Fruit fly (Drosophila melanogaster) whole organism, embryonic: Measurements from ENCODE around the gene Ant2.

Experiments
- B-H1 ChIP-seq: fragments of 200-800 bp; sonication (Bioruptor generic); IDR thresholded peaks from 3 replicates; pipeline ENCODE4 v1.3.6; 2022; ENCODE audit warnings: missing biosample characterization, missing genetic modification characterization
- CG10462 ChIP-seq: fragments of 200-800 bp; sonication (Bioruptor generic); optimal IDR thresholded peaks from 2 replicates; lab custom pipeline; 2016; ENCODE audit warnings: missing biosample characterization, missing genetic modification characterization
- CG10654 ChIP-seq: fragments of 200-800 bp; sonication (Bioruptor generic); optimal IDR thresholded peaks from 2 replicates; lab custom pipeline; 2016; ENCODE audit warnings: missing biosample characterization, missing genetic modification characterization
- CG12942 ChIP-seq: fragments of 200-800 bp; sonication (Bioruptor generic); optimal IDR thresholded peaks from 3 replicates; lab custom pipeline; 2016; ENCODE audit warnings: missing biosample characterization, missing genetic modification characterization
- CG14050 ChIP-seq: fragments of 200-800 bp; sonication (Bioruptor generic); IDR thresholded peaks from 3 replicates; pipeline ENCODE4 v1.3.6; 2022; ENCODE audit warnings: missing biosample characterization, missing genetic modification characterization
- CG15601 ChIP-seq: fragments of 200-800 bp; sonication (Bioruptor generic); optimal IDR thresholded peaks from 3 replicates; lab custom pipeline; 2019; ENCODE audit warnings: missing biosample characterization, mild to moderate bottlenecking, missing genetic modification characterization, moderate library complexity
- CG17328 ChIP-seq: fragments of 200-800 bp; sonication (Bioruptor generic); IDR thresholded peaks from 2 replicates; pipeline ENCODE4 v1.3.6; 2022; ENCODE audit warnings: missing biosample characterization, missing genetic modification characterization
- CG17802 ChIP-seq: fragments of 200-800 bp; sonication (Bioruptor generic); optimal IDR thresholded peaks from 2 replicates; lab custom pipeline; 2018; ENCODE audit warnings: missing biosample characterization, mild to moderate bottlenecking, missing genetic modification characterization, moderate library complexity
- CG17912 ChIP-seq: fragments of 200-800 bp; sonication (Bioruptor generic); optimal IDR thresholded peaks from 2 replicates; lab custom pipeline; 2018; ENCODE audit warnings: missing biosample characterization, mild to moderate bottlenecking, missing genetic modification characterization
- CG18619 ChIP-seq: fragments of 200-800 bp; sonication (Bioruptor generic); optimal IDR thresholded peaks from 3 replicates; lab custom pipeline; 2017; ENCODE audit warnings: missing biosample characterization, mild to moderate bottlenecking, missing genetic modification characterization
- CG31365 ChIP-seq: fragments of 200-800 bp; sonication (Bioruptor generic); optimal IDR thresholded peaks from 2 replicates; lab custom pipeline; 2018; ENCODE audit warnings: missing biosample characterization, mild to moderate bottlenecking, missing genetic modification characterization
- CG4820 ChIP-seq: fragments of 200-800 bp; sonication (Bioruptor generic); optimal IDR thresholded peaks from 3 replicates; lab custom pipeline; 2016; ENCODE audit warnings: missing biosample characterization, missing genetic modification characterization
- CG4854 ChIP-seq: fragments of 200-800 bp; sonication (Bioruptor generic); optimal IDR thresholded peaks from 2 replicates; lab custom pipeline; 2016; ENCODE audit warnings: missing biosample characterization, missing genetic modification characterization, inconsistent platforms
- CG6175 ChIP-seq: fragments of 200-800 bp; sonication (Bioruptor generic); IDR thresholded peaks from 3 replicates; pipeline ENCODE4 v1.3.6; 2022; ENCODE audit warnings: missing biosample characterization, missing genetic modification characterization
- CG6813 ChIP-seq: fragments of 200-800 bp; sonication (Bioruptor generic); optimal IDR thresholded peaks from 2 replicates; lab custom pipeline; 2017; ENCODE audit warnings: missing biosample characterization, missing genetic modification characterization, mild to moderate bottlenecking, moderate library complexity, missing genetic modification reagents
- CG7271 ChIP-seq: fragments of 200-800 bp; sonication (Bioruptor generic); optimal IDR thresholded peaks from 2 replicates; lab custom pipeline; 2018; ENCODE audit warnings: missing biosample characterization, mild to moderate bottlenecking, missing genetic modification characterization, moderate library complexity
- CrebB ChIP-seq: fragments of 200-800 bp; sonication (Bioruptor generic); optimal IDR thresholded peaks from 3 replicates; lab custom pipeline; 2018; ENCODE audit warnings: missing biosample characterization, mild to moderate bottlenecking, missing genetic modification characterization
- D ChIP-seq, 2 experiments: fragments of 200-800 bp in 1 of 2; fragments of >200 bp in 1 of 2; sonication (Bioruptor generic) in 1 of 2; optimal IDR thresholded peaks; 2 replicates in 1 of 2; 3 replicates in 1 of 2; lab custom pipeline; 2017; ENCODE audit warnings: mild to moderate bottlenecking in 1 of 2, missing biosample characterization in 1 of 2, missing genetic modification characterization in 1 of 2, missing genetic modification reagents in 1 of 2
- H2.0 ChIP-seq: fragments of 200-800 bp; sonication (Bioruptor generic); IDR thresholded peaks from 2 replicates; pipeline ENCODE4 v1.3.6; 2022; ENCODE audit warnings: missing biosample characterization, missing genetic modification characterization
- HLHmδ ChIP-seq: fragments of 200-800 bp; sonication (Bioruptor generic); optimal IDR thresholded peaks from 2 replicates; lab custom pipeline; 2018; ENCODE audit warnings: missing biosample characterization, mild to moderate bottlenecking, missing genetic modification characterization, moderate library complexity
- Lim3 ChIP-seq: fragments of 200-800 bp; sonication (Bioruptor generic); IDR thresholded peaks from 2 replicates; pipeline ENCODE4 v1.3.6; 2022; ENCODE audit warnings: missing biosample characterization, missing genetic modification characterization
- Mes4 ChIP-seq: fragments of 200-800 bp; sonication (Bioruptor generic); optimal IDR thresholded peaks from 2 replicates; lab custom pipeline; 2016; ENCODE audit warnings: missing biosample characterization, missing genetic modification characterization
- Oli ChIP-seq: fragments of 200-800 bp; sonication (Bioruptor generic); optimal IDR thresholded peaks from 2 replicates; lab custom pipeline; 2018; ENCODE audit warnings: missing biosample characterization, mild to moderate bottlenecking, missing genetic modification characterization, moderate library complexity
- Opbp ChIP-seq: fragments of 200-800 bp; sonication (Bioruptor generic); IDR thresholded peaks from 3 replicates; pipeline ENCODE4 v1.3.6; 2022; ENCODE audit warnings: missing biosample characterization, missing genetic modification characterization; ENCODE audit not compliant: partially characterized antibody
- Six4 ChIP-seq: fragments of 200-800 bp; sonication (Bioruptor generic); optimal IDR thresholded peaks from 2 replicates; lab custom pipeline; 2016; ENCODE audit warnings: missing biosample characterization, missing genetic modification characterization
- Sry-δ ChIP-seq: fragments of 200-800 bp; sonication (Bioruptor generic); optimal IDR thresholded peaks from 2 replicates; lab custom pipeline; 2016; ENCODE audit warnings: missing biosample characterization, missing genetic modification characterization
- Trl ChIP-seq, 3 experiments: fragments of >200 bp in 2 of 3; fragments of 200-800 bp in 1 of 3; sonication (Bioruptor generic) in 1 of 3; optimal IDR thresholded peaks; 2 replicates in 1 of 3; 3 replicates in 2 of 3; lab custom pipeline; 2016 to 2017; ENCODE audit warnings: missing biosample characterization in 1 of 3, missing genetic modification characterization in 1 of 3
- Xbp1 ChIP-seq: fragments of 200-800 bp; sonication (Bioruptor generic); optimal IDR thresholded peaks from 3 replicates; lab custom pipeline; 2016; ENCODE audit warnings: missing biosample characterization, mild to moderate bottlenecking, missing genetic modification characterization
- YL-1 ChIP-seq: fragments of 200-800 bp; sonication (Bioruptor generic); optimal IDR thresholded peaks from 3 replicates; lab custom pipeline; 2017; ENCODE audit warnings: missing biosample characterization, mild to moderate bottlenecking, missing genetic modification characterization
- aop ChIP-seq: fragments of 200-800 bp; sonication (Bioruptor generic); IDR thresholded peaks from 2 replicates; pipeline ENCODE4 v1.3.6; 2022; ENCODE audit warnings: missing biosample characterization, missing genetic modification characterization
- bcd ChIP-seq: fragments of 200-800 bp; sonication (Bioruptor generic); optimal IDR thresholded peaks from 2 replicates; lab custom pipeline; 2017; ENCODE audit warnings: missing biosample characterization, mild to moderate bottlenecking, missing genetic modification characterization
- ems ChIP-seq: fragments of 200-800 bp; sonication (Bioruptor generic); optimal IDR thresholded peaks from 3 replicates; lab custom pipeline; 2016; ENCODE audit warnings: missing biosample characterization, missing genetic modification characterization
- esg ChIP-seq: fragments of 200-800 bp; sonication (Bioruptor generic); conservative IDR thresholded peaks from 2 replicates; pipeline ENCODE4 v1.3.6; 2022; ENCODE audit warnings: missing biosample characterization, missing genetic modification characterization
- exex ChIP-seq: fragments of 200-800 bp; sonication (Bioruptor generic); optimal IDR thresholded peaks from 4 replicates; lab custom pipeline; 2018; ENCODE audit warnings: missing biosample characterization, mild to moderate bottlenecking, missing genetic modification characterization, moderate library complexity
- fd3F ChIP-seq: fragments of 200-800 bp; sonication (Bioruptor generic); optimal IDR thresholded peaks from 2 replicates; lab custom pipeline; 2018; ENCODE audit warnings: missing biosample characterization, mild to moderate bottlenecking, missing genetic modification characterization, moderate library complexity
- lab ChIP-seq: fragments of 200-800 bp; sonication (Bioruptor generic); optimal IDR thresholded peaks from 3 replicates; lab custom pipeline; 2017; ENCODE audit warnings: missing biosample characterization, missing genetic modification characterization, mild to moderate bottlenecking, moderate library complexity, missing genetic modification reagents
- lola ChIP-seq, 3 experiments: fragments of >200 bp in 2 of 3; fragments of 200-800 bp in 1 of 3; sonication (Bioruptor generic) in 1 of 3; optimal IDR thresholded peaks; 2 replicates each; lab custom pipeline; 2017 to 2019; ENCODE audit warnings: missing biosample characterization in 3 of 3, missing genetic modification characterization in 3 of 3, mild to moderate bottlenecking in 1 of 3, moderate library complexity in 1 of 3
- lov ChIP-seq, 2 experiments: fragments of 200-800 bp in 1 of 2; fragments of >200 bp in 1 of 2; sonication (Bioruptor generic) in 1 of 2; IDR thresholded peaks in 1 of 2; optimal IDR thresholded peaks in 1 of 2; 2 replicates in 1 of 2; 3 replicates in 1 of 2; pipeline versions ENCODE4 v1.3.6 to Lab custom; 2017 to 2022; ENCODE audit warnings: missing biosample characterization in 1 of 2, missing genetic modification characterization in 1 of 2
- nau ChIP-seq: fragments of 200-800 bp; sonication (Bioruptor generic); optimal IDR thresholded peaks from 3 replicates; lab custom pipeline; 2017; ENCODE audit warnings: missing biosample characterization, mild to moderate bottlenecking, missing genetic modification characterization, missing genetic modification reagents
- nerfin-2 ChIP-seq: fragments of 200-800 bp; sonication (Bioruptor generic); IDR thresholded peaks from 2 replicates; pipeline ENCODE4 v1.3.6; 2022; ENCODE audit warnings: missing biosample characterization, missing genetic modification characterization; ENCODE audit not compliant: partially characterized antibody
- onecut ChIP-seq: fragments of 200-800 bp; sonication (Bioruptor generic); IDR thresholded peaks from 2 replicates; pipeline ENCODE4 v1.3.6; 2022; ENCODE audit warnings: missing biosample characterization, missing genetic modification characterization
- pho ChIP-seq: fragments of 200-800 bp; sonication (Bioruptor generic); optimal IDR thresholded peaks from 2 replicates; lab custom pipeline; 2016; ENCODE audit warnings: missing biosample characterization, missing genetic modification characterization
- row ChIP-seq: fragments of 200-800 bp; sonication (Bioruptor generic); IDR thresholded peaks from 3 replicates; pipeline ENCODE4 v1.3.6; 2022; ENCODE audit warnings: missing biosample characterization, missing genetic modification characterization
- sens ChIP-seq: fragments of 200-800 bp; sonication (Bioruptor generic); peaks from one replicate; lab custom pipeline; 2016; ENCODE audit warnings: missing biosample characterization, missing genetic modification characterization
- sug ChIP-seq: fragments of 200-800 bp; optimal IDR thresholded peaks from 2 replicates; lab custom pipeline; 2019; ENCODE audit warnings: missing biosample characterization, mild to moderate bottlenecking, missing genetic modification characterization, moderate library complexity
- trh ChIP-seq: fragments of 200-800 bp; sonication (Bioruptor generic); optimal IDR thresholded peaks from 2 replicates; lab custom pipeline; 2016; ENCODE audit warnings: missing biosample characterization, missing genetic modification characterization
- tx ChIP-seq: fragments of 200-800 bp; sonication (Bioruptor generic); optimal IDR thresholded peaks from 2 replicates; lab custom pipeline; 2016; ENCODE audit warnings: missing biosample characterization, missing genetic modification characterization
- unpg ChIP-seq: fragments of 200-800 bp; sonication (Bioruptor generic); optimal IDR thresholded peaks from 3 replicates; lab custom pipeline; 2018; ENCODE audit warnings: missing biosample characterization, mild to moderate bottlenecking, missing genetic modification characterization, moderate library complexity
- zfh2 ChIP-seq: fragments of 200-800 bp; sonication (Bioruptor generic); optimal IDR thresholded peaks from 2 replicates; lab custom pipeline; 2016; ENCODE audit warnings: missing biosample characterization, missing genetic modification characterization

The Ant2 gene

dm6 chrX:10731801-10732200 is 54.9 kb downstream of the Ant2 start (continued):
- TF ChIP-seq Oli, result peak; percentile 66
- TF ChIP-seq fd3F (GFP tag; lab: Kevin White, UChicago), result peak; percentile 34
- TF ChIP-seq onecut (GFP tag; lab: Robert Waterston, UW), result peak; percentile 29; the same call in 1 of the 2 replicates
- peak; percentile 69 for TF ChIP-seq unpg
- TF ChIP-seq CG18619 (GFP tag; lab: Kevin White, UChicago), result peak; percentile 59
- TF ChIP-seq CG31365 (tag; lab: Kevin White, UChicago), result no peak
- no peak for TF ChIP-seq ems
- TF ChIP-seq CG6813 (GFP tag; lab: Kevin White, UChicago), result peak; percentile 2
- TF ChIP-seq sens (GFP tag; lab: Kevin White, UChicago), result peak; percentile 92
- no peak for TF ChIP-seq Opbp (GFP tag; lab: Robert Waterston, UW)
- TF ChIP-seq CrebB, result no peak
- TF ChIP-seq esg (GFP tag; lab: Robert Waterston, UW), result peak; percentile 43
- TF ChIP-seq lab (GFP tag; lab: Kevin White, UChicago), result peak; percentile 62
- TF ChIP-seq exex (tag; lab: Kevin White, UChicago), result peak; percentile 11
- no peak for TF ChIP-seq Mes4
- TF ChIP-seq CG10654 (GFP tag; lab: Kevin White, UChicago), result peak; percentile 28
- no peak for TF ChIP-seq CG4854
- no peak for TF ChIP-seq CG10462 (GFP tag; lab: Kevin White, UChicago)
- TF ChIP-seq YL-1 (GFP tag; lab: Kevin White, UChicago), result no peak
- peak; percentile 12 for TF ChIP-seq Sry-δ (GFP tag; lab: Kevin White, UChicago)
- peak; percentile 13 for TF ChIP-seq Six4 (GFP tag; lab: Kevin White, UChicago)
- peak; percentile 9 for TF ChIP-seq CG12942 (GFP tag; lab: Kevin White, UChicago)
- TF ChIP-seq CG6175, result no peak
- peak in 1 of 3 experiments; percentile 74 for TF ChIP-seq lola (GFP tag; optimal IDR thresholded peaks at IDR 0.05; lab: Kevin White, UChicago)
- TF ChIP-seq D (optimal IDR thresholded peaks at IDR 0.05; lab: Kevin White, UChicago), result no peak
- peak; percentile 52 for TF ChIP-seq D (GFP tag; optimal IDR thresholded peaks at IDR 0.05; lab: Kevin White, UChicago)
- peak; percentile 52 for TF ChIP-seq CG15601 (tag; lab: Kevin White, UChicago)
- TF ChIP-seq bcd (GFP tag; lab: Kevin White, UChicago), result peak; percentile 39
- no peak for TF ChIP-seq zfh2
- 0 out of 2 replicates have a peak, but pooled peaks have one; percentile 16 for TF ChIP-seq H2.0
- TF ChIP-seq tx (GFP tag; lab: Kevin White, UChicago), result peak; percentile 30
- TF ChIP-seq lov (optimal IDR thresholded peaks at IDR 0.05; lab: Kevin White, UChicago), result no peak
- no peak for TF ChIP-seq lov (GFP tag; IDR thresholded peaks at IDR 0.05; lab: Robert Waterston, UW)
- peak; percentile 33 for TF ChIP-seq nau (GFP tag; lab: Kevin White, UChicago)
- TF ChIP-seq CG4820 (GFP tag; lab: Kevin White, UChicago), result peak; percentile 30
- peak; percentile 18 for TF ChIP-seq pho
- TF ChIP-seq B-H1 (GFP tag; lab: Robert Waterston, UW), result 0 out of 3 replicates have a peak, but pooled peaks have one; percentile 16
- TF ChIP-seq HLHmδ (GFP tag; lab: Kevin White, UChicago), result no peak
- no peak for TF ChIP-seq nerfin-2
- no peak for TF ChIP-seq Lim3 (GFP tag; lab: Robert Waterston, UW)
- no peak for TF ChIP-seq CG17912 (GFP tag; lab: Kevin White, UChicago)
- TF ChIP-seq CG17802 (tag; lab: Kevin White, UChicago), result no peak
- no peak for TF ChIP-seq sug (tag; lab: Kevin White, UChicago)
- TF ChIP-seq aop, result no peak
- TF ChIP-seq Xbp1 (GFP tag; lab: Kevin White, UChicago), result peak; percentile 56
- peak; percentile 60; the same call in 1 of the 2 replicates for TF ChIP-seq CG17328 (GFP tag; lab: Robert Waterston, UW)
- TF ChIP-seq CG7271 (tag; lab: Kevin White, UChicago), result no peak
- peak; percentile 15 for TF ChIP-seq trh (GFP tag; lab: Kevin White, UChicago)
- peak; percentile 81 for TF ChIP-seq row
- TF ChIP-seq CG14050 (GFP tag; lab: Robert Waterston, UW), result peak; percentile 24; the same call in 1 of the 3 replicates
- peak in 1 of 2 experiments; percentile 28 for TF ChIP-seq Trl (optimal IDR thresholded peaks at IDR 0.05; lab: Kevin White, UChicago)
- TF ChIP-seq Trl (GFP tag; optimal IDR thresholded peaks at IDR 0.05; lab: Kevin White, UChicago), result peak; percentile 15
